Worm (Caenorhabditis elegans) whole organism, L4 larva: ENCODE data around the gene capg-2.

Experiments used
- daf-8 ChIP-seq: fragments of 200-800 bp; sonication (Bioruptor generic); IDR thresholded peaks from 2 replicates; pipeline ENCODE4 v1.3.6; 2022; ENCODE audit warnings: missing genetic modification characterization, missing compliant biosample characterization
- dmd-6 ChIP-seq: fragments of 200-800 bp; sonication (Bioruptor generic); IDR thresholded peaks from 2 replicates; pipeline ENCODE4 v1.3.6; 2022; ENCODE audit warnings: missing genetic modification reagents, missing genetic modification characterization, missing compliant biosample characterization
- fkh-10 ChIP-seq: fragments of 150-350 bp; optimal IDR thresholded peaks from 2 replicates; lab custom pipeline; 2014; ENCODE audit warnings: missing biosample characterization, missing genetic modification reagents, missing genetic modification characterization
- lin-38 ChIP-seq: fragments of 200-800 bp; sonication (Bioruptor generic); IDR thresholded peaks from 2 replicates; pipeline ENCODE4 v1.3.6; 2022; ENCODE audit warnings: missing genetic modification reagents, missing genetic modification characterization, missing compliant biosample characterization
- lsy-2 ChIP-seq, 2 experiments: fragments of 150-350 bp in 1 of 2; sonication (generic microtip) in 1 of 2; optimal IDR thresholded peaks; 2 replicates each; lab custom pipeline; 2014 to 2017; ENCODE audit warnings: missing biosample characterization in 2 of 2, missing genetic modification characterization in 2 of 2
- snpc-1.2 ChIP-seq: fragments of 200-800 bp; sonication (Bioruptor generic); IDR thresholded peaks from 2 replicates; pipeline ENCODE4 v1.3.6; 2022; ENCODE audit warnings: missing genetic modification reagents, missing genetic modification characterization, missing compliant biosample characterization
- unc-62 ChIP-seq, 3 experiments: fragments of 150-350 bp in 1 of 3; sonication (generic microtip); optimal IDR thresholded peaks in 2 of 3; peaks in 1 of 3; 1 replicate in 1 of 3; 2 replicates in 2 of 3; lab custom pipeline; 2014 to 2017; ENCODE audit warnings: missing biosample characterization in 3 of 3, missing genetic modification characterization in 3 of 3, missing genetic modification reagents in 3 of 3, missing genotype in 1 of 3

- TF ChIP-seq snpc-1.2 (GFP tag; lab: Robert Waterston, UW), result no peak
- TF ChIP-seq fkh-10 (GFP tag; lab: Kevin White, UChicago), result no peak
- no peak for TF ChIP-seq dmd-6
- no peak for TF ChIP-seq lsy-2 (tag; optimal IDR thresholded peaks at IDR 0.05; lab: Kevin White, UChicago)
- TF ChIP-seq unc-62 (GFP tag; optimal IDR thresholded peaks at IDR 0.05 in 1 of 2; lab: Kevin White, UChicago), result no peak
- TF ChIP-seq unc-62 (tag; optimal IDR thresholded peaks at IDR 0.05; lab: Kevin White, UChicago), result no peak
- no peak for TF ChIP-seq lin-38 (GFP tag; lab: Robert Waterston, UW)
- TF ChIP-seq daf-8 (GFP tag; lab: Robert Waterston, UW), result no peak
These were observed 10.3 kb upstream of the capg-2 start, which contains the start of gene tbb-6 for ce11 chrV:12261377-12261776.
